Worm (Caenorhabditis elegans) whole organism, L4 larva: ENCODE data around the gene T13A10.1.

Experiments used
- D1046.2 ChIP-seq: fragments of 200-800 bp; sonication (Bioruptor generic); IDR thresholded peaks from 2 replicates; pipeline ENCODE4 v1.3.6; 2022; ENCODE audit warnings: missing genetic modification characterization, missing compliant biosample characterization
- F10B5.3 ChIP-seq: sonication (generic microtip); optimal IDR thresholded peaks from 2 replicates; lab custom pipeline; 2016; ENCODE audit warnings: mild to moderate bottlenecking, missing genetic modification characterization, missing compliant biosample characterization
- T20F7.1 ChIP-seq: fragments of 200-800 bp; sonication (Bioruptor generic); optimal IDR thresholded peaks from 2 replicates; lab custom pipeline; 2018; ENCODE audit warnings: mild to moderate bottlenecking, missing genetic modification characterization, missing compliant biosample characterization
- Y105C5A.15 ChIP-seq: fragments of 200-800 bp; sonication (Bioruptor generic); IDR thresholded peaks from 2 replicates; pipeline ENCODE4 v1.3.6; 2022; ENCODE audit warnings: missing genetic modification characterization, missing compliant biosample characterization
- arid-1 ChIP-seq: fragments of 200-800 bp; sonication (Bioruptor generic); conservative IDR thresholded peaks from 2 replicates; pipeline ENCODE4 v1.3.6; 2022; ENCODE audit warnings: missing genetic modification reagents, missing genetic modification characterization, missing compliant biosample characterization
- ceh-62 ChIP-seq: sonication (generic microtip); optimal IDR thresholded peaks from 2 replicates; lab custom pipeline; 2017; ENCODE audit warnings: missing biosample characterization, missing genetic modification characterization
- ceh-82 ChIP-seq: sonication (generic microtip); optimal IDR thresholded peaks from 2 replicates; lab custom pipeline; 2017; ENCODE audit warnings: missing biosample characterization, missing genetic modification characterization
- ces-1 ChIP-seq: fragments of 150-350 bp; sonication (generic microtip); optimal IDR thresholded peaks from 4 replicates; lab custom pipeline; 2014; ENCODE audit warnings: missing biosample characterization, missing genetic modification reagents, missing genetic modification characterization
- ctbp-1 ChIP-seq: fragments of 200-800 bp; sonication (Bioruptor generic); IDR thresholded peaks from 2 replicates; pipeline ENCODE4 v1.3.6; 2022; ENCODE audit warnings: missing genetic modification reagents, missing genetic modification characterization, missing compliant biosample characterization
- daf-16 ChIP-seq, 3 experiments: sonication (generic microtip); optimal IDR thresholded peaks; 2 replicates each; lab custom pipeline; 2016 to 2017; ENCODE audit warnings: missing genetic modification characterization in 3 of 3, missing genetic modification reagents in 3 of 3, mild to moderate bottlenecking in 2 of 3, missing compliant biosample characterization in 2 of 3, missing biosample characterization in 1 of 3, moderate library complexity in 1 of 3
- daf-19 ChIP-seq: fragments of 200-800 bp; sonication (Bioruptor generic); conservative IDR thresholded peaks from 2 replicates; pipeline ENCODE4 v1.3.6; 2022; ENCODE audit warnings: missing genetic modification characterization, missing compliant biosample characterization
- dmd-8 ChIP-seq: fragments of 200-800 bp; sonication (Bioruptor generic); IDR thresholded peaks from 2 replicates; pipeline ENCODE4 v1.3.6; 2022; ENCODE audit warnings: missing genetic modification characterization, missing compliant biosample characterization
- dmd-9 ChIP-seq: fragments of 200-800 bp; sonication (Bioruptor generic); IDR thresholded peaks from 2 replicates; pipeline ENCODE4 v1.3.6; 2022; ENCODE audit warnings: missing genetic modification reagents, missing genetic modification characterization, missing compliant biosample characterization
- dpl-1 ChIP-seq: fragments of 150-350 bp; optimal IDR thresholded peaks from 2 replicates; lab custom pipeline; 2014; ENCODE audit warnings: missing biosample characterization, missing genetic modification reagents, missing genetic modification characterization
- duxl-1 ChIP-seq: sonication (generic microtip); optimal IDR thresholded peaks from 2 replicates; lab custom pipeline; 2016; ENCODE audit warnings: mild to moderate bottlenecking, missing genetic modification characterization, moderate library complexity, missing compliant biosample characterization; ENCODE audit not compliant: poor library complexity
- dve-1 ChIP-seq: sonication (generic microtip); optimal IDR thresholded peaks from 2 replicates; lab custom pipeline; 2017; ENCODE audit warnings: antibody characterized with exemption, mild to moderate bottlenecking, missing genetic modification characterization, missing compliant biosample characterization; ENCODE audit not compliant: insufficient read depth
- fos-1 ChIP-seq: fragments of 150-350 bp; optimal IDR thresholded peaks from 2 replicates; lab custom pipeline; 2014; ENCODE audit warnings: missing biosample characterization, missing genetic modification characterization
- jun-1 ChIP-seq: fragments of 150-350 bp; optimal IDR thresholded peaks from 2 replicates; lab custom pipeline; 2014; ENCODE audit warnings: missing biosample characterization, missing genetic modification reagents, missing genetic modification characterization
- lin-15B ChIP-seq: fragments of 150-350 bp; sonication (generic microtip); optimal IDR thresholded peaks from 3 replicates; lab custom pipeline; 2014; ENCODE audit warnings: missing biosample characterization, missing genetic modification characterization
- lin-29 ChIP-seq: fragments of 200-800 bp; sonication (Bioruptor generic); IDR thresholded peaks from 2 replicates; pipeline ENCODE4 v1.3.6; 2022; ENCODE audit warnings: missing genetic modification reagents, missing genetic modification characterization, missing compliant biosample characterization
- lsy-2 ChIP-seq, 2 experiments: fragments of 150-350 bp in 1 of 2; sonication (generic microtip) in 1 of 2; optimal IDR thresholded peaks; 2 replicates each; lab custom pipeline; 2014 to 2017; ENCODE audit warnings: missing biosample characterization in 2 of 2, missing genetic modification characterization in 2 of 2
- madf-5 ChIP-seq, 2 experiments: fragments of 200-800 bp; sonication (Bioruptor generic); IDR thresholded peaks; 2 replicates each; pipeline ENCODE4 v1.3.6; 2022; ENCODE audit warnings: missing compliant biosample characterization in 2 of 2, missing genetic modification characterization in 2 of 2
- nhr-10 ChIP-seq: fragments of 150-350 bp; optimal IDR thresholded peaks from 2 replicates; lab custom pipeline; 2014; ENCODE audit warnings: missing biosample characterization, missing genetic modification characterization
- nhr-25 ChIP-seq: sonication (generic microtip); optimal IDR thresholded peaks from 2 replicates; lab custom pipeline; 2017; ENCODE audit warnings: missing genetic modification characterization, mild to moderate bottlenecking, missing compliant biosample characterization, antibody characterized with exemption, moderate library complexity, borderline replicate concordance; ENCODE audit not compliant: insufficient read depth
- nhr-41 ChIP-seq: fragments of 200-800 bp; sonication (Bioruptor generic); IDR thresholded peaks from 2 replicates; pipeline ENCODE4 v1.3.6; 2022; ENCODE audit warnings: missing genetic modification reagents, missing genetic modification characterization, missing compliant biosample characterization
- nhr-42 ChIP-seq: fragments of 200-800 bp; sonication (Bioruptor generic); IDR thresholded peaks from 2 replicates; pipeline ENCODE4 v1.3.6; 2022; ENCODE audit warnings: missing genetic modification characterization, missing compliant biosample characterization
- pha-4 ChIP-seq, 2 experiments: fragments of 150-350 bp in 1 of 2; fragments of 200-800 bp in 1 of 2; sonication (Bioruptor generic) in 1 of 2; IDR thresholded peaks in 1 of 2; optimal IDR thresholded peaks in 1 of 2; 2 replicates each; pipeline versions ENCODE4 v1.3.6 to Lab custom; 2014 to 2022; ENCODE audit warnings: missing genetic modification characterization in 2 of 2, missing genetic modification reagents in 2 of 2, missing biosample characterization in 1 of 2, missing compliant biosample characterization in 1 of 2
- rbr-2 ChIP-seq: sonication (generic microtip); optimal IDR thresholded peaks from 2 replicates; lab custom pipeline; 2016; ENCODE audit warnings: missing genotype, missing genetic modification characterization, missing compliant biosample characterization
- skn-1 ChIP-seq: fragments of 150-350 bp; optimal IDR thresholded peaks from 2 replicates; lab custom pipeline; 2014; ENCODE audit warnings: missing biosample characterization, missing genetic modification characterization
- snpc-1.2 ChIP-seq: fragments of 200-800 bp; sonication (Bioruptor generic); IDR thresholded peaks from 2 replicates; pipeline ENCODE4 v1.3.6; 2022; ENCODE audit warnings: missing genetic modification reagents, missing genetic modification characterization, missing compliant biosample characterization
- spr-3 ChIP-seq: fragments of 200-800 bp; sonication (Bioruptor generic); optimal IDR thresholded peaks from 2 replicates; lab custom pipeline; 2018; ENCODE audit warnings: mild to moderate bottlenecking, missing genetic modification characterization, missing compliant biosample characterization
- unc-62 ChIP-seq, 3 experiments: fragments of 150-350 bp in 1 of 3; sonication (generic microtip); optimal IDR thresholded peaks in 2 of 3; peaks in 1 of 3; 1 replicate in 1 of 3; 2 replicates in 2 of 3; lab custom pipeline; 2014 to 2017; ENCODE audit warnings: missing biosample characterization in 3 of 3, missing genetic modification characterization in 3 of 3, missing genetic modification reagents in 3 of 3, missing genotype in 1 of 3
- ztf-11 ChIP-seq: fragments of 150-350 bp; optimal IDR thresholded peaks from 2 replicates; lab custom pipeline; 2014; ENCODE audit warnings: missing biosample characterization, missing genetic modification characterization
- ztf-7 ChIP-seq: fragments of 150-350 bp; optimal IDR thresholded peaks from 2 replicates; lab custom pipeline; 2014; ENCODE audit warnings: missing biosample characterization, missing genetic modification characterization

Gene T13A10.1

ce11 chrIV:6284277-6284676 lies 8.4 kb downstream of the T13A10.1 start, which contains the start of gene ops-1:
Gene ops-1 (minus strand): TSS chrIV:6284377.
- no peak for TF ChIP-seq fos-1 (tag; lab: Kevin White, UChicago)
- no peak for TF ChIP-seq madf-5 (GFP tag; IDR thresholded peaks at IDR 0.05; lab: Robert Waterston, UW)
- TF ChIP-seq ceh-82, result no peak
- no peak for TF ChIP-seq T20F7.1 (GFP tag; lab: Kevin White, UChicago)
- TF ChIP-seq ztf-7 (tag; lab: Kevin White, UChicago), result no peak
- no peak for TF ChIP-seq nhr-10 (tag; lab: Kevin White, UChicago)
- no peak for TF ChIP-seq pha-4 (GFP tag; IDR thresholded peaks at IDR 0.05; lab: Robert Waterston, UW)
- TF ChIP-seq pha-4 (tag; optimal IDR thresholded peaks at IDR 0.05; lab: Kevin White, UChicago), result no peak
- no peak for TF ChIP-seq arid-1 (GFP tag; lab: Robert Waterston, UW)
- no peak for TF ChIP-seq skn-1 (tag; lab: Kevin White, UChicago)
- TF ChIP-seq rbr-2 (tag; lab: Kevin White, UChicago), result no peak

- TF ChIP-seq dpl-1 (GFP tag; lab: Kevin White, UChicago) (no peak), jun-1 (tag; lab: Kevin White, UChicago) (no peak), ces-1 (no peak), lin-15B (no peak), D1046.2 (GFP tag; lab: Robert Waterston, UW) (no peak), daf-19 (GFP tag; lab: Robert Waterston, UW) (no peak), dmd-8 (GFP tag; lab: Robert Waterston, UW) (no peak), nhr-25 (tag; lab: Kevin White, UChicago) (no peak)
These were observed 14.9 kb downstream of the T13A10.1 start, which contains the start of gene srv-24 for ce11 chrIV:6290741-6291140. Gene srv-24 (minus strand): TSS chrIV:6290841.

- TF ChIP-seq Y105C5A.15 (GFP tag; lab: Robert Waterston, UW) (no peak), unc-62 (GFP tag; optimal IDR thresholded peaks at IDR 0.05 in 1 of 2; lab: Kevin White, UChicago) (peak in 1 of 2 experiments; percentile 66), unc-62 (tag; optimal IDR thresholded peaks at IDR 0.05; lab: Kevin White, UChicago) (no peak), dve-1 (tag; lab: Kevin White, UChicago) (peak; percentile 4), snpc-1.2 (GFP tag; lab: Robert Waterston, UW) (0 out of 2 replicates have a peak, but pooled peaks have one; percentile 27), nhr-41 (GFP tag; lab: Robert Waterston, UW) (no peak)
These were observed 18.2 kb downstream of the T13A10.1 start, which contains the start of gene hil-2 for ce11 chrIV:6294081-6294480. Gene hil-2 (plus strand): TSS chrIV:6294240.

- TF ChIP-seq nhr-42 (GFP tag; lab: Robert Waterston, UW) (no peak), dmd-9 (no peak), ceh-62 (tag; lab: Kevin White, UChicago) (no peak), daf-16 (GFP tag; optimal IDR thresholded peaks at IDR 0.05; lab: Kevin White, UChicago) (no peak), daf-16 (tag; optimal IDR thresholded peaks at IDR 0.05; lab: Kevin White, UChicago) (no peak), lin-29 (GFP tag; lab: Robert Waterston, UW) (no peak), ztf-11 (tag; lab: Kevin White, UChicago) (no peak), pha-4 (GFP tag; IDR thresholded peaks at IDR 0.05; lab: Robert Waterston, UW) (no peak), pha-4 (tag; optimal IDR thresholded peaks at IDR 0.05; lab: Kevin White, UChicago) (no peak), F10B5.3 (tag; lab: Kevin White, UChicago) (no peak), nhr-10 (tag; lab: Kevin White, UChicago) (no peak), duxl-1 (tag; lab: Kevin White, UChicago) (no peak), ctbp-1 (GFP tag; lab: Robert Waterston, UW) (no peak), spr-3 (GFP tag; lab: Kevin White, UChicago) (no peak), lsy-2 (tag; optimal IDR thresholded peaks at IDR 0.05; lab: Kevin White, UChicago) (no peak), Y105C5A.15 (GFP tag; lab: Robert Waterston, UW) (no peak)
These were observed 22.4 kb downstream of the T13A10.1 start, which contains the start of gene srv-27 for ce11 chrIV:6298253-6298652. Gene srv-27 (minus strand): TSS chrIV:6298353.
